Fruit fly (Drosophila melanogaster) whole organism: ENCODE data around the gene Jhbp1.
A peak's percentile ranks its signal among the peaks of the same experiment; 100 is the strongest.

ENCODE experiments used
- CG8478 ChIP-seq: fragments of >200 bp; optimal IDR thresholded peaks from 2 replicates; lab custom pipeline; 2018; ENCODE audit warnings: inconsistent platforms
- Dll ChIP-seq: fragments of >200 bp; optimal IDR thresholded peaks from 2 replicates; lab custom pipeline; 2017
- EcR ChIP-seq, 2 experiments: fragments of >200 bp; optimal IDR thresholded peaks; 2 replicates each; lab custom pipeline; 2017; ENCODE audit warnings: missing biosample characterization in 2 of 2, missing genetic modification characterization in 2 of 2, missing genetic modification reagents in 2 of 2
- pan ChIP-seq: fragments of >200 bp; optimal IDR thresholded peaks from 2 replicates; lab custom pipeline; 2017
- psq ChIP-seq: fragments of >200 bp; optimal IDR thresholded peaks from 2 replicates; lab custom pipeline; 2017
- usp ChIP-seq: fragments of >200 bp; optimal IDR thresholded peaks from 2 replicates; lab custom pipeline; 2017; ENCODE audit warnings: missing biosample characterization, missing genetic modification characterization, mixed read lengths

Gene Jhbp1

DNA sequence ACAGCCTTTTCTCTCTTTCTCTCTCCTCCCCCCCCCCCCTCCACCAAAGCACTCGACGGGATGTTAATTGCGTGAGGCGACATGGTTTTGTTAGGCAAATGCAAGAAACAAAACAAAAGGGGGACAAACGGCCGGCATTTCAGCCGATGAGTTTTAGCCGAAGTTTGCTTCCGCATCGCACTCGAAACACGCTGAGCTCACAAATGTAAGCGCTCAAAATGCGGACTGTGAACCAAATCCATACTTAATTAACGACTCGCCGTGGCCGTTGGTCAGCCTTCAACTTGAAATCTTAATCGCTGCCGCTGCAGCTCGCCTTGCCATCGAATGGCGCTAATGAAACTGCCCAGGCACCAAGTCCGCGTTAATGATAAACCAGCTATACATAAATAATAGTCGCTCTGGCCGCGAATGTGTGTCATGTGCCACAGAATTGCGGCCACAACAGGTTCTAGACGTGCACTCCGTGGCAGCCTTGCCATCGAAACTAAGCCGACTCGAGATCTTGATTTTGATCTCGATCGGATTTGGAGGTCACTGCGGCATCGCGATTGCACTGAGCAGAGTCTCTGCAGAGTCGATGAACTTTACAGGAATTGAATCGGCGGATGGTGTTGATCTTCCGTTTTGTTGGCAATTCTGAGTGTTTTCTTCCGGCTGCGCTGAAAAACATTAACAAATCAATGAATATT lies 1.1 kb downstream of the Jhbp1 start:
- TF ChIP-seq Dll (lab: Kevin White, UChicago) = no peak
- no peak for TF ChIP-seq EcR (GFP tag; optimal IDR thresholded peaks at IDR 0.05; lab: Kevin White, UChicago)
- no peak for TF ChIP-seq psq (lab: Kevin White, UChicago)
- TF ChIP-seq CG8478 (lab: Kevin White, UChicago) = no peak
- TF ChIP-seq pan (lab: Kevin White, UChicago) = no peak

DNA sequence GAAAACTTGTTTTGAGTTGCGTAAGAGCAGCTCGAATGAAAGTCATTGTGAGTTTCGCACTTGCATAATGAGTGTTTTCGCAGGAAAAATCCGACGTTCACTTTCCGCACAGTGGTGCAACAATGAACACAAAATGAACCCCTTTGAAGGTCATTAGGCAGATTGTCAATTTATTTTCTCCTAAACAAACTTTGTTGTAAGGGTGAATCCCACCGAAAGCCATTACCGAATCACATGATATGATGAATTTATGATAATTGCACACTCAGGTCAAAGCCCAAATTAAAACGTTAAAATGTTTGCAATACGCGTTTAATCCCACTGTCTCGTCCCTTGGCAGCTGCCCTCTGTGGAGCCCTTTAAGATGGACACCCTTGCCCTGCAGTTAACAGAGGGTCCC lies 2.0 kb downstream of the Jhbp1 start:
- TF ChIP-seq psq (lab: Kevin White, UChicago) (no peak), CG8478 (lab: Kevin White, UChicago) (no peak)

DNA sequence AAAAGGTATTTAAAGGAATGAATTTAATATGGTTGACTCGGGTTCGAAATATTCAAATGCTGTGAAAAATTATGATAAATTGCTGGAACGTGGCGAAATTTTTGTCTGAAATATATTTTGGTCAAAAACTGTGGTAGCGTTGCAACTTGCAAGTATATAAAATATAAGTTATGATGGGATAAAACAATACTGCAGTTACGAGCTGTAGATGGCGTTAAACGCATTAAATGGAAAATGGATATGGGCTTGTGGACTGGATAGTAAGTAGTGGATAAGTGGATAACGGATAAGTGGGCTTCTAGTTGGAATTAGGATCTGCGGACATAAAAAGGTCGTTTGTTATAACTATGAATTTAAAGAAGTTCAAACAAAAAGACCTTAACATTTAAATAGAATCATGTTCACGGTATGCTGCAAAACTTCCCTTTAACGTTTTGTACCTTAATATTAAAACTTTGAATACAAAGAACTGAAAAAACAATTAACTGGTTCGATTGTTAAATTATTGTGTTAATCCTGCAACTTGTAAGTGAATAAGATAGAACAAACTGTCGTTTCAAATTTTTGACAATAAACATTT lies 4.0 kb downstream of the Jhbp1 start:
- TF ChIP-seq CG8478 (lab: Kevin White, UChicago) (no peak), usp (GFP tag; lab: Kevin White, UChicago) (no peak), Dll (lab: Kevin White, UChicago) (no peak), psq (lab: Kevin White, UChicago) (no peak), pan (lab: Kevin White, UChicago) (no peak), EcR (GFP tag; optimal IDR thresholded peaks at IDR 0.05; lab: Kevin White, UChicago) (no peak)

DNA sequence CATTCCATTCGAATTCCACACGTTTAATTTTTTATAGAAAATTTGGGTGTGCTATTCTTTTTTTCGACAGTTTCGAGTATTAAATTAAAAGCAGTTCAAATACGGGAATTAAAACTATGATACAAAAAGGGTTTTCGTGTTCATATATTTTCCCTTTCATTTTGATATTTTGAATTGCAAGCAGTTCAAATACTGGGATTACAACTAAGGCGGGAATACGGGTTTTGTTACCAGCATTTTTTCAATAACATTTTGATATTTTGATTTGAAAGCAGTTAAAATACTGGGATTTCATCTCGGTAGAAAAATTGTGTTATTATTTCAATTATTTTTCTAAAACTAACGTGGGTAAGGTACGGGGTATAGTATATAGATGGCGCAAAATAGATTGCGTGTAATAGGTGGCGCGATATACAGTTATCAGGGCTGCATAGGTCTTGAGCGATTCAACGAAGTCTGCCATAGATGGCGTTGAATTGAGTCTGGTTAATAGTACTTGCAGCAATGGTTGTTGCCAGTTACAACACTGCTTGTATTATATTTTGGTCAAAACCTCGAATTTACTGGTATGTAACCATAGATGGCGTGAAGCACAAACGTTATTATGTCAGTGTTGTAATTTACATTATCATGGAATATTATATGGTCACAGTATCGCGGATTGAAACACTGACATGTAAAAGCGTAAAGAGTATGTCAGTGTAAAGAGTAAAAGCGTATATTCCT lies 5.3 kb downstream of the Jhbp1 start:
- no peak for TF ChIP-seq psq (lab: Kevin White, UChicago)
- no peak for TF ChIP-seq usp (GFP tag; lab: Kevin White, UChicago)
- TF ChIP-seq Dll (lab: Kevin White, UChicago) = no peak
- no peak for TF ChIP-seq CG8478 (lab: Kevin White, UChicago)
- TF ChIP-seq pan (lab: Kevin White, UChicago) = no peak
- no peak for TF ChIP-seq EcR (GFP tag; optimal IDR thresholded peaks at IDR 0.05; lab: Kevin White, UChicago)

DNA sequence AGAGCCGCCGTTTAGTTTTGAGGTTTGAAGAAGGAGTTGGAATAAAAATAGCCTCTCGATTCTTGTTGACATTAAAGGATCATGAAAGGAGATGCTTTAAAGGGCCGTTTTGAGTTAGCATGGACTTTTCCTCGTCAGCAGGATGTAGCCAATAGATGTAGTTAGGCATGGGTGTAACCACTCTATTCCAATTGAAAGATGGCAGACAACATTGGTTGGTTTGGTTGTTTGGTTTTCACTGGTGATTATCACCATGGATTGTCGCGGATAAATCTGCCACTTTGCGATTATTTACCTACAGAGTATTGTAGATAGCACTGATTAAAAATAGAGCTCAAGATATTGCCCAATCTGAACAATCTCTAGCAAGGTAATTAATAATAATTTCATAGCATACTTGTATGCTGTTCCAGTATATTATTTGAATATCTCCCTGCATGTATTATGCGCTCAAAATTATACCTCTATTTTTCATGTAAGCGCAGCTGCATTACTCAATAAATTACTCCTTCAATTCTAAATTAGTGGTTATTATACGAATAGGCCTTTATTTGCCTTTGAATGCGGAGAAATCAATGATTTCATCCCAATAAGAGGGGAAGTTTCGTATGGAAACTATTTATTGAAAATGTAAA lies 7.8 kb downstream of the Jhbp1 start:
- TF ChIP-seq pan (lab: Kevin White, UChicago) = no peak
- TF ChIP-seq usp (GFP tag; lab: Kevin White, UChicago) = no peak
- no peak for TF ChIP-seq psq (lab: Kevin White, UChicago)
- TF ChIP-seq CG8478 (lab: Kevin White, UChicago) = no peak

DNA sequence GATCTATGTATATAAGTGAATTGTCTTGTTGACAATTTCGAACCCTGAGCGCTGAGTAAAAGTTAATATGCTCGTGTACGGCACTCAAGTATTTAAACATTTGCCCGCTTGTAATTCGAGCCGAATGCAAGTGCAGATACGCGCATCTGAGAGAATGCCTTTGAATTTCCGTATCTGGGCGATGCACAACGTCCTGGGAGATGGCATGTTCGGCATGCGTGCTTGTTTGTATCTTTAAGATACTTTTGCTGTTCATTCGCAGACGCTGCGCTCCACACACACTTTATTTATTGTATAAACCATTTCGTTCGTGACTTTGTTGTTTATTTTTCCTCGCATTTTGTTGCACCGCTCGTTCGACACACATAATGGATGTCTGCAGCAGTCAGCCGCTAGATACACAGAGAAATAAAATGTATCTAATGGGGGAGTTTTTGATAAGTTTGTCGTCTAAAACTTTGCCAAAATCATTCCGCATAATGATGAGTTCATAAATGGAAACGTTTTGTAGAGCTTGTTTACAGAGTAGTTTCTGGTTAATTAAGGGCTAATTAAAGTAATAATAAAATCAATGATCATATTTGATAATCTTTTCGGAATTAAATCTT lies 8.6 kb downstream of the Jhbp1 start:
- TF ChIP-seq Dll (lab: Kevin White, UChicago) (no peak), psq (lab: Kevin White, UChicago) (no peak), usp (GFP tag; lab: Kevin White, UChicago) (no peak)

DNA sequence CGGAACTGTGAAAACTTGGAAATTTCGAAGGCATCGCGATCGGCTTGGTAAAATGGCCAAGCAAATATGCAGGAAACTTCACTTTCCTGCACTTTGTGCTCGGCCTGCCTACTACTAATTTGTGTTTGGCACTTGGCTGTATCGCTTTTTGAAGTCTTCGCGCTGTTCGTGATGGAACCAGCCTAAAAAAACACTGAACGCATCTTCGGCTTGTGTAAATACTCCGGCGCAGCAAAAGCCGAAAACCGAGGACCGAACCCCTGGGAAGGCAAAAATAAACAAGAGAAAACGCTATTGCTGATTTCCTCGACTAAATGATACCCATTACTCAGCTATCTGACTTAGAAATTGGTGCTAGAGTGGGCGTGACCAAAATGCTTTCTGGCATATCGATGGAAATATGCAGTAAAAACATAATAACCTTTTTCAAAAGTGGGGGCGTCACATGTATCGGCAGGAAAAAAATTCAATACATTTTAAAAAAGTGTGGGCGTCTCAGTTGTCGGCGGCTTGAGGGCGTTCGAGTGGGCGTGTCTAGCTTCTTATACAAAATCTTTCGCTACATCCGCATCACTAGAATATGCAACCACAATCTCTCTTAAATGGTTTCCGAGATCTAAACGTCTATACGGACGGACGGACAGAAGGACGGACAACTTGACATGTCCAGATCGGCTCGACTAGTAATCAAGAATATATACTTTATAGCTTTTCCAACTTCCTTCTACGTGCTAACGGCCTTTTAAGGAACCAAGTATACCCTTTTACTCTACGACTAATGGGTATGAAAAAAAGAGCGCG lies 9.5 kb downstream of the Jhbp1 start:
- no peak for TF ChIP-seq psq (lab: Kevin White, UChicago)
- TF ChIP-seq Dll (lab: Kevin White, UChicago) = no peak
- TF ChIP-seq EcR (GFP tag; optimal IDR thresholded peaks at IDR 0.05; lab: Kevin White, UChicago) = no peak
- TF ChIP-seq usp (GFP tag; lab: Kevin White, UChicago) = no peak
- TF ChIP-seq pan (lab: Kevin White, UChicago) = no peak
- no peak for TF ChIP-seq CG8478 (lab: Kevin White, UChicago)

DNA sequence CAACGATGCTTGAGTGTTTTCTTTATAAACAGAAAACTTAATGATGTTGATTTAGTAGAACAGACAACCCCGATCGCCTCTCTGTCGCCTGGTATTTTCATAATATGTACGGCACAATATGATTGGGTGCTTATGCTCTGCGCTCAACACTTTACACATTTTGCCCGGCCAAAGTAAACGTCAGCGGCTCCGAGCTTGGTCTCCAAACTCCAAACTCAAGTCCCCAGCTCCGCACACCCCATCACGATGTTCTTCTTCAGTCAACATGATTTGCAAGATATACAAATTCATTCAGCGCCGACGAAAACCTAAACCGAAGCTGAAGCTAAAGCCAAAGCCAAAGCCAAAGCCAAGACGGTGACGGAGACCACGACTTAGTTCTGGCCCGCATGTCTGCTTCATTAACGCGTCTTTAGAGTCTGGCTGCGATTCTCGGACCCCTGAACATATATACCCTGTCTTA lies 10.1 kb downstream of the Jhbp1 start:
- no peak for TF ChIP-seq psq (lab: Kevin White, UChicago)
- TF ChIP-seq pan (lab: Kevin White, UChicago) = no peak

DNA sequence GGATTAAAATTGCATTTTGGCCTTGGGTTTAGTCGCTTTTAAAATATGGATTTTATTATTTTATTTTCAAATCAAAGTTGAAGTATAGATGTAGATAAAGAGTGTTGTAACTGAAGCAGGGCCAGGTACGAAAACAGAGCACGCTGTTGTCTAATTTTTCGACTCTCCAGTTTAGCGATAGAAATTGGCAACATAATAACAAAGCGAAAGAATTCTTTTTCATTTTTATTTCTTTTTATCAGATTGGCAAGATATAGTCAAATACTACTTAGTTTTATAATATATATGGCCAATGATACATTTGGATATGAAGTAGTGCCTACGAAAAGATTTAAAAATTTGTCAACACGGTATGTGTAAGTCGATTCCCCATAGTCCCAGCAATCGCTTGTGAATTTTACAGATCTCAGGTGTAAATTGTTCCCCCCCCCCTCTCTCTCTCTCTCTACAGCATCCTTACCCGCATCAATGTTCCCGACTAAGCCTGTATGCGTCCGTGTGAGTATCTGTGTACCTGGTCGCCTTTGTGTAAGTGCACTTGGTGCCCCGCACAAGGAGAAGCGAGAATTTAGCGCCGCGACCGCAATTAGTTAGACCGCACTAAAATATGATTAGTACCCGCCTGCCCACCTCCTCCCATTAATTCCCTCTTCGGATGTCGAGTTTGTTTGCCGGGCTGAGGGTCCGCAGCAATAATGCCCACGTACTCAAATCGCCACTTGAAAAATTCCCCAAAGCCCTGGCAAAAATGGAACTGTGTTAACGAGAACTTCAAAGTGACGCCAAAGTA lies 10.8 kb downstream of the Jhbp1 start:
- TF ChIP-seq Dll (lab: Kevin White, UChicago) = no peak
- peak; percentile 77 for TF ChIP-seq pan (lab: Kevin White, UChicago)
- no peak for TF ChIP-seq CG8478 (lab: Kevin White, UChicago)

DNA sequence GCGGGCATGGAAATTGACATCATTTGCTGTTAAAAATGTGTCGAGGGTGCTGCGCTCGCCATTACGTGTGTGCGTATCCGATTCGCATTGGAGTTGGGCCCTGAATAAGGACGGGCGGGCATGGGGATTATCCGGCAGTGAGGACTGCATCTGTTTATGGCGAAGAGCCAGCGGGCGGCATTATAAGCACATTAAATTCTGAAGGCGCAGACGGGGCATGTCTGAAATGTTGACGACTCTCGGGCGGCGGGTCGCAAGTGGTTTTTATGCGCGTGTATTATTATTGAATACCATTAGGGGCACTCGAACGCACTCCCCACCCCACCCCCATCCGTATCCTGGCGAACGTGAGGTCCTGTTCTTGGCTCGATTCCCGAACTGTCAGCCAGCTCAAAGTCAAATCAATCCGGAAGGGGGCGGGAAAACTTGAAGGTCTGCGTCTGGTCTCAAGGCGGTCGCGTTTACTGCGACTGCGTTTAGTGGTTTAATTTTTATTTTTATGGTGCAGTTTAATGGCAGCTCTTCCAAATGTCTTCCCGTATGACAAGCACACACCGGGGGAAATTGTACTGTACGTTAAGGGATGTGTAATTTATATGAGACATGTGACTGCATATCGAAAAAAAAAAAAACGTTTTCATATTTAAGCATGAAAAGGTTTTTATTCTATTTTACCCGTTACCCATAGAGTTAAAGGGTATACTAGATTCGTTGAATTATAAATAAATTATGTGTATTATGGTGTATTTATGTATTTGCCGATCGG lies 13.2 kb downstream of the Jhbp1 start:
- TF ChIP-seq pan (lab: Kevin White, UChicago) = no peak
- no peak for TF ChIP-seq Dll (lab: Kevin White, UChicago)
- no peak for TF ChIP-seq EcR (GFP tag; optimal IDR thresholded peaks at IDR 0.05; lab: Kevin White, UChicago)
- TF ChIP-seq usp (GFP tag; lab: Kevin White, UChicago) = no peak
- no peak for TF ChIP-seq CG8478 (lab: Kevin White, UChicago)
- no peak for TF ChIP-seq psq (lab: Kevin White, UChicago)
